Fruit fly (Drosophila melanogaster): ENCODE measurements around the gene polybromo.

- TF ChIP-seq tai (GFP tag; optimal IDR thresholded peaks at IDR 0.05) = no peak
- TF ChIP-seq Jra (GFP tag; optimal IDR thresholded peaks at IDR 0.05) = no peak
- no peak for TF ChIP-seq Hnf4 (GFP tag; optimal IDR thresholded peaks at IDR 0.05)
- TF ChIP-seq Dif (GFP tag; optimal IDR thresholded peaks at IDR 0.05; ENCODE audit: partially characterized antibody) = no peak
- TF ChIP-seq psq (GFP tag; optimal IDR thresholded peaks at IDR 0.05) = peak; percentile 75
- TF ChIP-seq pan (optimal IDR thresholded peaks at IDR 0.05) = no peak
- peak; percentile 99 for TF ChIP-seq Myc (optimal IDR thresholded peaks at IDR 0.05)
- no peak for TF ChIP-seq dl (GFP tag; optimal IDR thresholded peaks at IDR 0.05; ENCODE audit: insufficient read depth in 1 of 2, partially characterized antibody in 2 of 2)
- TF ChIP-seq usp (GFP tag; optimal IDR thresholded peaks at IDR 0.05) = no peak
- no peak for TF ChIP-seq CG32264 (GFP tag; optimal IDR thresholded peaks at IDR 0.05)
- TF ChIP-seq ey (GFP tag; optimal IDR thresholded peaks at IDR 0.05) = peak; percentile 42
- TF ChIP-seq dsf (GFP tag; optimal IDR thresholded peaks at IDR 0.05; ENCODE audit: borderline replicate concordance) = no peak
Observed at dm6 chr3R:24829887-24830351, 24.9 kb upstream of the polybromo start, which contains the start of the genes Kaz and CG43273.
